Fruit fly (Drosophila melanogaster) whole organism, larva: ENCODE results near the gene CG32276.

Experiments used
- noc ChIP-seq: fragments of 200-800 bp; sonication (Bioruptor generic); optimal IDR thresholded peaks from 3 replicates; lab custom pipeline; 2019; ENCODE audit warnings: missing biosample characterization, mild to moderate bottlenecking, missing genetic modification characterization, moderate library complexity

Gene CG32276

DNA sequence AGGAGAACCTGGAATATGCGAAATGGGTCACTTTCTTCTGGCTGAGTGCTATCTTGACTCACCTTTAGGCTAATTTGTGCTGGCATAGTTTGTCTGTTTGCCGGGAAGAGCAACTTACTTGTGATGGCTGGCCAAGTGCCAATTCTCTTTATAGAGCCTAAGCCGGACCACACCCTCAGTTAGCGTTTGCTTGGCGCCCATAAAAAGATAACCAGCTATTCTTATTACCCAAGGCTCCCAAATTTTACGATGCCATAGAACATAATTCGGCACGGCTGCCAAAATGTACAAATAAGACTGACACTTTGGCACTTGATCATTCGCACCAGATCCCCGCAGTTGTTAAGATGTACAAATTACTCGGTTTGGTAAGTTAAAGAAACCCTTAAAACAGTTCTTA, 9.2 kb downstream of the CG32276 start, which contains the start of the genes CG42525 and CG14958:
TSS of gene CG42525 (minus strand) at position 101 of the 400 bp plus-strand sequence.
TSS of gene CG14958 (plus strand) at position 332 of the 400 bp plus-strand sequence.
- no peak for TF ChIP-seq noc (tag; lab: Kevin White, UChicago)

dm6 chr3L:3187263-3187662, 11.6 kb downstream of the CG32276 start, which contains the start of gene CG14957:
CG14957 (plus strand) TSS chr3L:3187563.
- TF ChIP-seq noc (tag; lab: Kevin White, UChicago) = peak; percentile 39

DNA sequence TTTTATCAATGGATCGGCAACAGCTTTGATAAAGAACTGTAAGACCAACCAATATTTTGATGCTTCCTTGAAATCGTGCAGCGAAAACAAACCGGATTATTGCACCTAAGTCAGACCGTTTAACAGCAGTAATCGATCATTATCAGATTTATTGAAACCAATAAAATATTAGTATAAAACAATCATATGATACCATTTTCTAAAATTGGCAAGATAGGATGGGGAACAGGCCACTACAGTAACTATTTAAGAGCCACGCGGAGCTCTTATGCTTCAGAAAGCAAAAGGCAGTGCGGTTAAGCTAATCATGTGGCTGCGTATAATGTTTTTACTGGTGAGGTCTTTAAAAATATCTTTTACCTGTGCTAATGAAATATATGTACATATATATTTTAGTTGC, 12.5 kb downstream of the CG32276 start, which contains the start of gene CG32284:
TSS of gene CG32284 (plus strand) at position 301 of the 400 bp plus-strand sequence.
- no peak for TF ChIP-seq noc (tag; lab: Kevin White, UChicago)

DNA sequence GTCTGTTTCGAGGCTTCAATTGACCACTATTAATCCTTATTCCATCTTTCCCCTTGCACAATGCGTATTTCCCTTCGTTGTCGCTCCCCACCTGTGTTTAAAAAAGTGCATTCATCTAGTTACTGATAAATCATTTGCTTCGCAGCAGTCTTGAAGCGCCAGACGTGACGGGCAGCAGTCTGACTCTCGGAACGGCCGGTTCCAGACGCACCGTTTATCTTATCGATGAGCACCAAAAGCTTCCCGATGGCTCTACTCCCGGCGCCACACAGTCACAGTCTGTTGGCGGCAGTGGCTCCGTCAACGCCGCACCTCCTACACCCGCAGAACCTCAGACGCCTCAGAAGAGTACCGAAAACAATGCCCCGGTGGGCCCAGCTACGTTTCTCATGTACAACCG, 14.7 kb downstream of the CG32276 start, which contains the start of gene CG42494:
TSS of gene CG42494 (plus strand) at position 301 of the 400 bp plus-strand sequence.
- TF ChIP-seq noc (tag; lab: Kevin White, UChicago) = no peak

DNA sequence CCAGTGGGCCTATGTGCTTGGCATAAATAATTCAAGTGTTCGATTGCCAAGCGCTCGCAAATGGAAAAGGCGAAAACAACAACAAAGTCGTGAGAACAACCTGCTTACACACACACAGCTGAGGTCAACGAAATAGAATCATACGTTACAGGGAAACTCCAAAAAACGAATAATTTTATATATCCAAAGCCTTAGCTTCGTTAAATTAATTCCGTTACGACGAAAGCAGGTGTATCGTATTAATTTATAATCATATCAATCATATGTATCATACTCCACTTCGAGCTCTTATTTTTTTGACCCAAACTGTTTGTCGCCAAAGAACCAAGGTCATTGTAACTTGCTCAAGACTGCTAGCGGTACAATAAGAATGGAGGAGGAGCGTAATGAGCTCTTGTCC, 19.4 kb downstream of the CG32276 start:
- peak; percentile 84 for TF ChIP-seq noc (tag; lab: Kevin White, UChicago)

- TF ChIP-seq noc (tag; lab: Kevin White, UChicago) = no peak
Measured at dm6 chr3L:3178530-3179096, 20.2 kb downstream of the CG32276 start, which contains the start of the genes MnM and Girdin. MnM (minus strand) TSS chr3L:3178580. Girdin (plus strand) TSS chr3L:3178930.

DNA sequence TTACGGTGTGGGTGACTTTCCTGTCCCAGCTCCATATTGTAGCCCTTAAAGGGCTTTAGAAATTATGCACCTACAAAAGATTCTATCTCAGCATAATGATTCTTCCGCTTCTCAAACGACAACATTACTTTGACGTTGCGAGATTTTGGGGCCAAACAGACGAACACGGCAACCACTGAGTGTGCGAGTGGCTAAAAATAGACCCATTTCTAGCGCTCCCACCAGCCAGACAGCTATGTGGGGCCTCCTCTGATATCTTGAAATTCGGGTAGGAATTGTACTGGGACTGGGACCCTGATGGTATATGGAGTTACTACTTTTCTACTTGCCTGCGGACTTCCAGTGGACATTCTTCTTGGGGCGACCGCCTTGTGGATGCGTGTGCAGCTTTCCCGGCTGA, 21.0 kb downstream of the CG32276 start:
- no peak for TF ChIP-seq noc (tag; lab: Kevin White, UChicago)

DNA sequence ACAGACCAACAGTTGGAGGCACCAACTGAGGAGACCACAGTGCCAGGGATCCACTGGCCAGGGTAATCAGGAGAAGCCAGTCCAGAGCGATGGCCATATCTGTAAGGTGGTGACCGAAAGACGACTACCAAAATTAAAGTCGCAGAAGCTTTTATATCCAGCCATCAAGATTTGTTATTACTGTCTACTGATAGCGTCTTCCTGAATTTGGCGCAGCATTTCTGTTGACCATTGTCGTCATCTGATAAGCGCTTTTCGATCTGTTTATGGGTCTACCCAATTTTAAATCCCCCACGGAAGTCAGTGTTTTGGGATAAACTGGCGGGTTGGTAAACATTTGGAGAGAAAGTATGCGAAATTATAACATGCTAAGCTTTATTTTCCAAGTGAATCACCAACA, 26.4 kb downstream of the CG32276 start, which contains the start of gene CG14963:
TSS of gene CG14963 (minus strand) at position 101 of the 400 bp plus-strand sequence.
- TF ChIP-seq noc (tag; lab: Kevin White, UChicago) = no peak

- no peak for TF ChIP-seq noc (tag; lab: Kevin White, UChicago)
Measured at dm6 chr3L:3169107-3169506, 29.7 kb downstream of the CG32276 start, which contains the start of the genes CG32278 and CG32281. CG32278 (plus strand) TSS chr3L:3169286. CG32281 (plus strand) TSS chr3L:3169375.

dm6 chr3L:3166200-3166695, 32.6 kb downstream of the CG32276 start, which contains the start of gene Asciz:
Asciz (minus strand) TSS chr3L:3166250.
- TF ChIP-seq noc (tag; lab: Kevin White, UChicago) = no peak

DNA sequence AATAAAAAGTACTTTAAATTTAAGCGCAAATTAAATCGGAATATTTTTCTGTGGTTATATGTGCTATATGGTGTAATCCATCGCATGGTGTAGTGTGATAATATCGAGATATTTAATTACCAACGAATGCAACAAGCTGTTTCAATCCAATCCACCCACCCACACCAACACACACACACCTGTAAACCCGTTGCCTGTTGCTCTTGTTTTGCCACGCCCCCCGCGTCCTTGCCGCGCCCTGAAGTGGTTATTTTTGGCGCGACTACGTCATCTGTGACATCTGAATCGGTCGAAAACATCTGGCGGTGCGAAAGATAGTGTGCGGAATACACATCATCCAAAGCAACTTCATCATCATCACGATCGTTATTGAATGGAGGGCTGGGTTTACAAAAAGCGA, 33.4 kb downstream of the CG32276 start:
- no peak for TF ChIP-seq noc (tag; lab: Kevin White, UChicago)

dm6 chr3L:3164951-3165350, 33.9 kb downstream of the CG32276 start, which contains the start of gene CG32280:
CG32280 (plus strand) TSS chr3L:3165181.
- peak; percentile 36 for TF ChIP-seq noc (tag; lab: Kevin White, UChicago)

DNA sequence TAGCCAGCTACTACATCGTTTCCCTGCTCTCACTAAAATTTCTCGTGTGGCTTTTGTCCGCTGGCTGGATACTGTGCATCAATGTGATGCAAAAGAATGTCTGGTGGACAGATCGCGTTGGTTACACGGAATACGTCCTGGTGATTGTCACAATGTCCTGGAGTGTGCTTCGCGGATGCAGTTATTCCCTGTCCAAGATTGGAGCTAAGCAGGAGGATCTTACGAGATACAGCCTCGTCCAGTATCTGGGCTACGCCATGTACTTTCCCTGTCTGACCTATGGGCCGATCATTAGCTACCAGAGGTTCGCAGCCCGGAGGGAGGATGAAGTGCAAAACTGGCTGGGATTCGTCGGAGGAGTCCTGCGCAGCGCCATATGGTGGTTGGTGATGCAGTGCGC, 36.3 kb downstream of the CG32276 start:
- no peak for TF ChIP-seq noc (tag; lab: Kevin White, UChicago)

- TF ChIP-seq noc (tag; lab: Kevin White, UChicago) = no peak
Measured at dm6 chr3L:3161968-3162367, 36.9 kb downstream of the CG32276 start, which contains the start of gene rasp. rasp (plus strand) TSS chr3L:3162180.

dm6 chr3L:3159309-3160194, 39.3 kb downstream of the CG32276 start, which contains the start of the genes ND-30 and CG15812:
ND-30 (minus strand) TSS chr3L:3159578.
CG15812 (plus strand) TSS chr3L:3159991.
- no peak for TF ChIP-seq noc (tag; lab: Kevin White, UChicago)
